Worm (Caenorhabditis elegans) whole organism, late embryonic: ENCODE results near the gene ZK593.3.

Source experiments
- C08G9.2 ChIP-seq: sonication (generic microtip); optimal IDR thresholded peaks from 2 replicates; lab custom pipeline; 2016; ENCODE audit warnings: mild to moderate bottlenecking, missing genetic modification characterization, moderate library complexity, missing compliant biosample characterization
- C38D4.7 ChIP-seq: fragments of 200-800 bp; sonication (Bioruptor generic); optimal IDR thresholded peaks from 2 replicates; lab custom pipeline; 2018; ENCODE audit warnings: mild to moderate bottlenecking, missing genetic modification characterization, moderate library complexity, missing compliant biosample characterization
- F13H6.1 ChIP-seq: sonication (generic microtip); optimal IDR thresholded peaks from 2 replicates; lab custom pipeline; 2016; ENCODE audit warnings: missing genetic modification characterization, missing compliant biosample characterization
- K02D7.2 ChIP-seq: sonication (generic microtip); optimal IDR thresholded peaks from 2 replicates; lab custom pipeline; 2017; ENCODE audit warnings: mild to moderate bottlenecking, missing genetic modification characterization, missing compliant biosample characterization
- T23F11.4 ChIP-seq: fragments of 200-800 bp; sonication (Bioruptor generic); optimal IDR thresholded peaks from 2 replicates; lab custom pipeline; 2018; ENCODE audit warnings: mild to moderate bottlenecking, missing genetic modification characterization, missing compliant biosample characterization
- Y22D7AL.16 ChIP-seq: sonication (generic microtip); optimal IDR thresholded peaks from 2 replicates; lab custom pipeline; 2016; ENCODE audit warnings: missing genetic modification characterization, missing compliant biosample characterization
- ahr-1 ChIP-seq: sonication (generic microtip); optimal IDR thresholded peaks from 2 replicates; lab custom pipeline; 2016; ENCODE audit warnings: missing genetic modification characterization, missing compliant biosample characterization
- ama-1 ChIP-seq: fragments of 150-350 bp; optimal IDR thresholded peaks from 2 replicates; lab custom pipeline; 2014
- ceh-14 ChIP-seq: sonication (generic microtip); optimal IDR thresholded peaks from 2 replicates; lab custom pipeline; 2016; ENCODE audit warnings: missing genotype, missing genetic modification characterization, missing compliant biosample characterization
- ceh-18 ChIP-seq: sonication (generic microtip); optimal IDR thresholded peaks from 2 replicates; lab custom pipeline; 2016; ENCODE audit warnings: missing genetic modification characterization, missing compliant biosample characterization
- ceh-22 ChIP-seq: sonication (generic microtip); optimal IDR thresholded peaks from 2 replicates; lab custom pipeline; 2017; ENCODE audit warnings: missing biosample characterization, missing genetic modification characterization
- ceh-30 ChIP-seq: fragments of 150-350 bp; optimal IDR thresholded peaks from 2 replicates; lab custom pipeline; 2014; ENCODE audit warnings: missing biosample characterization, missing genetic modification characterization
- ceh-34 ChIP-seq: sonication (generic microtip); optimal IDR thresholded peaks from 2 replicates; lab custom pipeline; 2016; ENCODE audit warnings: mild to moderate bottlenecking, missing genetic modification characterization, missing compliant biosample characterization
- elt-4 ChIP-seq: sonication (generic microtip); optimal IDR thresholded peaks from 2 replicates; lab custom pipeline; 2016; ENCODE audit warnings: missing genetic modification characterization, missing compliant biosample characterization
- ets-4 ChIP-seq: sonication (generic microtip); optimal IDR thresholded peaks from 2 replicates; lab custom pipeline; 2016; ENCODE audit warnings: missing genetic modification characterization, missing compliant biosample characterization
- eyg-1 ChIP-seq: sonication (generic microtip); optimal IDR thresholded peaks from 2 replicates; lab custom pipeline; 2016; ENCODE audit warnings: missing genotype, missing genetic modification characterization, missing compliant biosample characterization
- fax-1 ChIP-seq: sonication (generic microtip); optimal IDR thresholded peaks from 2 replicates; lab custom pipeline; 2016; ENCODE audit warnings: missing genotype, missing genetic modification characterization, missing compliant biosample characterization
- fkh-10 ChIP-seq: fragments of 150-350 bp; optimal IDR thresholded peaks from 2 replicates; lab custom pipeline; 2014; ENCODE audit warnings: missing biosample characterization, missing genetic modification reagents, missing genetic modification characterization
- gmeb-2 ChIP-seq: sonication (generic microtip); optimal IDR thresholded peaks from 2 replicates; lab custom pipeline; 2016; ENCODE audit warnings: missing genetic modification characterization, inconsistent platforms, missing compliant biosample characterization
- lim-6 ChIP-seq: sonication (generic microtip); optimal IDR thresholded peaks from 2 replicates; lab custom pipeline; 2016; ENCODE audit warnings: missing genetic modification characterization, missing compliant biosample characterization
- nfya-1 ChIP-seq: sonication (generic microtip); optimal IDR thresholded peaks from 2 replicates; lab custom pipeline; 2017; ENCODE audit warnings: missing genetic modification characterization, mild to moderate bottlenecking, missing compliant biosample characterization, antibody characterized with exemption, moderate library complexity
- nhr-11 ChIP-seq: fragments of 150-350 bp; optimal IDR thresholded peaks from 2 replicates; lab custom pipeline; 2014; ENCODE audit warnings: missing biosample characterization, missing genetic modification characterization
- nhr-232 ChIP-seq: sonication (generic microtip); optimal IDR thresholded peaks from 2 replicates; lab custom pipeline; 2016; ENCODE audit warnings: missing genetic modification characterization, missing compliant biosample characterization
- npax-4 ChIP-seq: sonication (generic microtip); optimal IDR thresholded peaks from 2 replicates; lab custom pipeline; 2016; ENCODE audit warnings: missing genetic modification characterization, missing compliant biosample characterization
- pax-1 ChIP-seq: fragments of 150-350 bp; optimal IDR thresholded peaks from 2 replicates; lab custom pipeline; 2014; ENCODE audit warnings: missing biosample characterization, missing genetic modification characterization
- pha-2 ChIP-seq: sonication (generic microtip); optimal IDR thresholded peaks from 2 replicates; lab custom pipeline; 2017; ENCODE audit warnings: mild to moderate bottlenecking, missing genetic modification characterization, missing compliant biosample characterization
- pqm-1 ChIP-seq: sonication (generic microtip); optimal IDR thresholded peaks from 2 replicates; lab custom pipeline; 2016; ENCODE audit warnings: missing genetic modification characterization, missing compliant biosample characterization
- pros-1 ChIP-seq: fragments of 150-350 bp; optimal IDR thresholded peaks from 2 replicates; lab custom pipeline; 2014; ENCODE audit warnings: missing biosample characterization, missing genetic modification reagents, missing genetic modification characterization
- ref-2 ChIP-seq: sonication (generic microtip); optimal IDR thresholded peaks from 2 replicates; lab custom pipeline; 2016; ENCODE audit warnings: missing genetic modification characterization, missing compliant biosample characterization
- rnt-1 ChIP-seq: sonication (generic microtip); optimal IDR thresholded peaks from 2 replicates; lab custom pipeline; 2016; ENCODE audit warnings: missing genetic modification characterization, missing compliant biosample characterization
- sdc-2 ChIP-seq: sonication (generic microtip); optimal IDR thresholded peaks from 2 replicates; lab custom pipeline; 2016; ENCODE audit warnings: missing genotype, missing genetic modification characterization, missing compliant biosample characterization
- sox-4 ChIP-seq: sonication (generic microtip); optimal IDR thresholded peaks from 2 replicates; lab custom pipeline; 2017; ENCODE audit warnings: mild to moderate bottlenecking, missing genetic modification characterization, inconsistent platforms, missing compliant biosample characterization
- syd-9 ChIP-seq: sonication (generic microtip); optimal IDR thresholded peaks from 2 replicates; lab custom pipeline; 2016; ENCODE audit warnings: mild to moderate bottlenecking, missing genetic modification characterization, moderate library complexity, missing compliant biosample characterization
- tbx-7 ChIP-seq: sonication (generic microtip); optimal IDR thresholded peaks from 2 replicates; lab custom pipeline; 2016; ENCODE audit warnings: missing genotype, missing genetic modification characterization, missing compliant biosample characterization
- unc-3 ChIP-seq, 2 experiments: fragments of 200-800 bp in 1 of 2; sonication (Bioruptor generic) in 1 of 2; sonication (generic microtip) in 1 of 2; conservative IDR thresholded peaks in 1 of 2; optimal IDR thresholded peaks in 1 of 2; 2 replicates each; pipeline versions ENCODE4 v1.3.6 to Lab custom; 2016 to 2022; ENCODE audit warnings: missing compliant biosample characterization in 2 of 2, missing genetic modification characterization in 2 of 2, missing genetic modification reagents in 1 of 2
- unc-86 ChIP-seq: sonication (generic microtip); optimal IDR thresholded peaks from 2 replicates; lab custom pipeline; 2016; ENCODE audit warnings: missing genetic modification characterization, missing compliant biosample characterization

The ZK593.3 gene

DNA sequence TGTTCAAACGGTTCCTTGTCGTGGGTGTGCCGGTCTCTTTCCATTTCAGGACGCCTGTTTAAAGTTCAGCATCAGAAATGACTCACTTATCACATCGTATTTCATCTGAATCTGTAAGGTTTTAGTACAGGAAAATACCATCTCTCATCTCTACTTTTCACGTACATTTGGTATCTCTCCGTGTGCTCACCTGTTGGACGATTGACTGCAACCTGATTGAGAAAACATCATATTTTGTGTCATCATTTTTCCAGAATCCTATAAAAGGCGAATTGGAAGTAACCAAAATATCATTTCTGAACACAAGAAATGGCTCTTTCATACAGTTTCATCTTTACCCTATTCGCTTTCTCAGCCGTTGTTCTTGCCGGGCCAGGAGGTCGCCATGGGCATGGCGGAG lies 15.4 kb upstream of the ZK593.3 start, which contains the start of gene srlf-30:
srlf-30 (plus strand) TSS at position 301 of the 400 bp plus-strand sequence.
- TF ChIP-seq nhr-232 (tag; lab: Kevin White, UChicago) (no peak), nhr-11 (tag; lab: Kevin White, UChicago) (no peak), unc-3 (GFP tag; conservative IDR thresholded peaks at IDR 0.05; lab: Robert Waterston, UW) (no peak), unc-3 (tag; optimal IDR thresholded peaks at IDR 0.05; lab: Kevin White, UChicago) (no peak), ets-4 (no peak), ref-2 (tag; lab: Kevin White, UChicago) (no peak), sox-4 (no peak), Y22D7AL.16 (tag; lab: Kevin White, UChicago) (no peak), T23F11.4 (no peak), rnt-1 (no peak), fkh-10 (no peak), gmeb-2 (tag; lab: Kevin White, UChicago) (no peak), K02D7.2 (tag; lab: Kevin White, UChicago) (no peak), pha-2 (tag; lab: Kevin White, UChicago) (no peak), syd-9 (tag; lab: Kevin White, UChicago) (no peak), ceh-30 (tag; lab: Kevin White, UChicago) (no peak)

DNA sequence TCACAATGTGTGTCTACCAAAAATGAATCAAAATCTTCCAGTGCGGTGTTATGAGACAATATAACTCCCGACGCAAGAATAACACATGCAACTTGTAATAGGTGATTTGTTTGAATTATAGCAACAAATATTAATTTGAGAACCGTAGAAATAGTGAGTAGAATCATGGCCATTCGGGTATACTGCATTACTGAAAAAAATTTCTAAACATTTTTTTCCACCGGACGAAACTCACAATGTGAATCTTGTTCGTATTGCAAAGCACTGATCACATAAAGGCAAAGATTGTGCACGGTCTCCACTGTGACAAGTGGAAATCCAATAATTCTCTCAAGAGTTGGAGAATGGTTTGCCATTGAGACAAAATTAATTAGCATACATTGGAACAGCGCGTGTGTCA lies 13.0 kb upstream of the ZK593.3 start:
- no peak for TF ChIP-seq npax-4 (tag; lab: Kevin White, UChicago)
- no peak for TF ChIP-seq nfya-1 (tag; lab: Kevin White, UChicago)
- no peak for TF ChIP-seq C08G9.2
- TF ChIP-seq T23F11.4: no peak
- TF ChIP-seq ama-1 (lab: Kevin White, UChicago): no peak
- TF ChIP-seq ceh-30 (tag; lab: Kevin White, UChicago): no peak
- no peak for TF ChIP-seq unc-3 (GFP tag; conservative IDR thresholded peaks at IDR 0.05; lab: Robert Waterston, UW)
- no peak for TF ChIP-seq unc-3 (tag; optimal IDR thresholded peaks at IDR 0.05; lab: Kevin White, UChicago)
- no peak for TF ChIP-seq ceh-18 (tag; lab: Kevin White, UChicago)
- TF ChIP-seq C38D4.7 (GFP tag; lab: Kevin White, UChicago): no peak
- TF ChIP-seq K02D7.2 (tag; lab: Kevin White, UChicago): no peak
- TF ChIP-seq pqm-1 (tag; lab: Kevin White, UChicago): no peak
- no peak for TF ChIP-seq lim-6
- TF ChIP-seq ets-4: no peak
- no peak for TF ChIP-seq ceh-34 (tag; lab: Kevin White, UChicago)
- TF ChIP-seq syd-9 (tag; lab: Kevin White, UChicago): no peak
- no peak for TF ChIP-seq ahr-1 (tag; lab: Kevin White, UChicago)

DNA sequence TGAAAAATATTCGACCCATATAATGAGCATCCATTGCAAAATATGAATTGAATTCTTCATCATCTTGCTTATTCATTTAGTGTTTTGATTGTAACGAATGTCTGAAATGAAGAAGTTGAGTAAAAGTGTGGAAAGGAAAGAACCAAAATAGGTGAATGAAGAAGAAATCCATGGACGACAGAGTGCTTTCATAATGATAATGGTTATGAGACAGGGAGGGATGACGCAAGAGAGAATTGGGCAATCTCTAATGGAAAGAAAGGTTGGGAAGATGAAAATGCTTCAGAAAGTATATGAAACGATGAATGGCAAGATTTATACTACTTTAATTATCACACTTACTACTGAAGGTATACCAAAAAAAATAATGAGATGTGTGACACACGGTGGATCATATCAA lies 11.2 kb upstream of the ZK593.3 start, which contains the start of gene ZK596.3:
ZK596.3 (minus strand) TSS at position 101 of the 400 bp plus-strand sequence.
- TF ChIP-seq pha-2 (tag; lab: Kevin White, UChicago): no peak
- no peak for TF ChIP-seq K02D7.2 (tag; lab: Kevin White, UChicago)
- no peak for TF ChIP-seq ceh-30 (tag; lab: Kevin White, UChicago)
- TF ChIP-seq sdc-2 (tag; lab: Kevin White, UChicago): no peak
- TF ChIP-seq ceh-22: no peak
- no peak for TF ChIP-seq ama-1 (lab: Kevin White, UChicago)
- TF ChIP-seq pros-1: no peak
- no peak for TF ChIP-seq tbx-7
- no peak for TF ChIP-seq ahr-1 (tag; lab: Kevin White, UChicago)
- no peak for TF ChIP-seq eyg-1 (tag; lab: Kevin White, UChicago)
- no peak for TF ChIP-seq pax-1 (tag; lab: Kevin White, UChicago)
- no peak for TF ChIP-seq syd-9 (tag; lab: Kevin White, UChicago)
- TF ChIP-seq F13H6.1 (tag; lab: Kevin White, UChicago): no peak
- TF ChIP-seq nfya-1 (tag; lab: Kevin White, UChicago): no peak
- TF ChIP-seq C08G9.2: no peak
- no peak for TF ChIP-seq ceh-14

DNA sequence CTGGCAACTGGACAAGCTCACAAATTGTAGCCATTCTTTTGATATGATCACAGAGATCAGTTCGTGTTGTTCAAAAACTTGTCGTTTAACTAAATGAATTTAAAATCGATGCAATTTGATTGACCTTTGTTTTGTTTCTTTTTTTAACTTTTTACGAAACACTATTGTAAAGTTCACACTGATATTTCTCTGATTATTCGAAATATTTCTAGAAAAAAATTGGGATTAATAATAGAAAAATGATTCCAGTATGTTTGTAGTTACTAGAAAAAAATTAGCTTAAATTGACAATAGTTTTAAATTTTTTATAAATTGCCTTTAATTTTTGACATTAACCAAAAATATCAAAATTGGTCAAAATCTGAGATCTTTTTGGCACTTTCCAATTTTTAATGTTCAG lies 6.3 kb upstream of the ZK593.3 start, which contains the start of gene ZK596.2:
ZK596.2 (minus strand) TSS at position 101 of the 400 bp plus-strand sequence.
- no peak for TF ChIP-seq sox-4
- TF ChIP-seq syd-9 (tag; lab: Kevin White, UChicago): no peak
- no peak for TF ChIP-seq fax-1 (tag; lab: Kevin White, UChicago)
- no peak for TF ChIP-seq ceh-34 (tag; lab: Kevin White, UChicago)
- TF ChIP-seq elt-4 (tag; lab: Kevin White, UChicago): no peak
- TF ChIP-seq F13H6.1 (tag; lab: Kevin White, UChicago): no peak
- no peak for TF ChIP-seq nfya-1 (tag; lab: Kevin White, UChicago)
- no peak for TF ChIP-seq unc-86 (tag; lab: Kevin White, UChicago)
- no peak for TF ChIP-seq nhr-232 (tag; lab: Kevin White, UChicago)
- TF ChIP-seq ceh-30 (tag; lab: Kevin White, UChicago): no peak
- no peak for TF ChIP-seq unc-3 (GFP tag; conservative IDR thresholded peaks at IDR 0.05; lab: Robert Waterston, UW)
- no peak for TF ChIP-seq unc-3 (tag; optimal IDR thresholded peaks at IDR 0.05; lab: Kevin White, UChicago)
- TF ChIP-seq pax-1 (tag; lab: Kevin White, UChicago): no peak
- TF ChIP-seq, all 69 proteins: peak for 0
